Worm (Caenorhabditis elegans) whole organism, L3 larva: Measurements from ENCODE around the gene B0001.4.

Source experiments
- ama-1 ChIP-seq: fragments of 150-350 bp; optimal IDR thresholded peaks from 2 replicates; lab custom pipeline; 2018
- ceh-82 ChIP-seq: fragments of 150-350 bp; optimal IDR thresholded peaks from 2 replicates; lab custom pipeline; 2014; ENCODE audit warnings: missing biosample characterization, missing genetic modification characterization
- elt-1 ChIP-seq: fragments of 150-350 bp; optimal IDR thresholded peaks from 2 replicates; lab custom pipeline; 2014; ENCODE audit warnings: missing biosample characterization, missing genetic modification characterization
- elt-2 ChIP-seq: sonication (generic microtip); optimal IDR thresholded peaks from 2 replicates; lab custom pipeline; 2016; ENCODE audit warnings: missing genetic modification reagents, mild to moderate bottlenecking, missing genetic modification characterization, missing compliant biosample characterization
- mdl-1 ChIP-seq: fragments of 150-350 bp; optimal IDR thresholded peaks from 2 replicates; lab custom pipeline; 2014; ENCODE audit warnings: missing biosample characterization, missing genetic modification characterization
- nhr-28 ChIP-seq: fragments of 150-350 bp; optimal IDR thresholded peaks from 2 replicates; lab custom pipeline; 2014; ENCODE audit warnings: missing biosample characterization, missing genetic modification characterization
- nhr-67 ChIP-seq: fragments of 150-350 bp; optimal IDR thresholded peaks from 2 replicates; lab custom pipeline; 2014; ENCODE audit warnings: missing biosample characterization, missing genetic modification characterization
- pha-4 ChIP-seq: fragments of 150-350 bp; optimal IDR thresholded peaks from 2 replicates; lab custom pipeline; 2014; ENCODE audit warnings: missing biosample characterization, missing genetic modification reagents, missing genetic modification characterization
- unc-39 ChIP-seq: sonication (generic microtip); optimal IDR thresholded peaks from 4 replicates; lab custom pipeline; 2017; ENCODE audit warnings: missing biosample characterization, missing genetic modification characterization
- unc-62 ChIP-seq: fragments of 150-350 bp; sonication (generic microtip); optimal IDR thresholded peaks from 4 replicates; lab custom pipeline; 2014; ENCODE audit warnings: missing biosample characterization, missing genetic modification reagents, missing genetic modification characterization

DNA sequence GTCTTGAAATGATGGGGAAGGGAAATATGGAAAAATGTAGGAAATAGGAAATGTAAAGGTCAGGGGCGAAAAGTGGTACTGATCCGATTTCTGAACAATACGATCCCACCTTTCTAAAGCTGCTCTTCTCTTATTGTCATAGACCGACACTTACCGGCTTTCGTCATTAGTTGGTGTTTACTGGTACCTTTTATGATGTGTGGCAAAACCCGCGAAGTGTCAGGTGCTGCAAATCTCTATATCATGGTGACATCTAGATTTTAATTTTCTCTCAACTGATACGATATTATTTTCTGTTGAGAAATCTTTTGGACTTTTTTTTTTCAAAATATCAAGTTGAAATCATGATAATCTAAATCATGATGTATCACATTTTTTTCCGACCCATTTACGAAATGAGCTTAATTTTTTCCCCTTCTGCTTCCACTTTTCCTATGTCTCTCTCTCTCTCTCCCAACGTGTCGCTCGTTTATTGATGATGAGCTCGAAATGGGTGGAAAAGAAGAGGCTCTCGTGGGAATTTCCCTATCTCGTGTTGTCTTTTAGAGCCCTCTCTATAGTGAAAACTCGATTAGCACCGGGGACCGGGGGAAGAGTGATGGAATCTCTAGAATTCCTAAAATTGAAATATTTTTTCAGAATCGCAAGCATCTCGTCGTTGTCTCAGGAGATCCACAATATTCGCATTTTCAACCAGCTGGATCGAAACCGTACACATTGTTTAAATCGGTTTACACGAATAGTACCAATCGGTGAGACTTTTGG is 6.5 kb downstream of the B0001.4 start:
- TF ChIP-seq mdl-1 (tag; lab: Kevin White, UChicago) = no peak
- TF ChIP-seq nhr-67 (tag; lab: Kevin White, UChicago) = no peak
- TF ChIP-seq elt-2 (tag; lab: Kevin White, UChicago) = no peak
- no peak for TF ChIP-seq ceh-82 (tag; lab: Kevin White, UChicago)
- no peak for TF ChIP-seq elt-1 (tag; lab: Kevin White, UChicago)
- no peak for TF ChIP-seq ama-1 (lab: Kevin White, UChicago)
- no peak for TF ChIP-seq unc-62 (GFP tag; lab: Kevin White, UChicago)
- no peak for TF ChIP-seq pha-4
- no peak for TF ChIP-seq unc-39 (tag; lab: Kevin White, UChicago)
- no peak for TF ChIP-seq nhr-28 (tag; lab: Kevin White, UChicago)
